Worm (Caenorhabditis elegans) whole organism, young adult: ENCODE results near the gene pkg-2.

Experiments
- D2030.7 ChIP-seq: fragments of 200-800 bp; sonication (Bioruptor generic); IDR thresholded peaks from 2 replicates; pipeline ENCODE4 v1.3.6; 2022; ENCODE audit warnings: missing genetic modification reagents, missing genetic modification characterization, missing compliant biosample characterization
- ama-1 ChIP-seq, 3 experiments: fragments of 150-350 bp in 1 of 3; sonication (generic microtip) in 2 of 3; optimal IDR thresholded peaks; 2 replicates each; lab custom pipeline; 2014 to 2018; ENCODE audit warnings: missing biosample characterization in 2 of 3, missing genetic modification characterization in 2 of 3, missing genetic modification reagents in 2 of 3
- egl-18 ChIP-seq: fragments of 200-800 bp; sonication (Bioruptor generic); IDR thresholded peaks from 2 replicates; pipeline ENCODE4 v1.3.6; 2022; ENCODE audit warnings: missing genetic modification reagents, missing genetic modification characterization, missing compliant biosample characterization
- ekl-4 ChIP-seq: fragments of 200-800 bp; sonication (Bioruptor generic); IDR thresholded peaks from 2 replicates; pipeline ENCODE4 v1.3.6; 2022; ENCODE audit warnings: missing genetic modification reagents, missing genetic modification characterization, missing compliant biosample characterization
- let-526 ChIP-seq: fragments of 200-800 bp; sonication (Bioruptor generic); IDR thresholded peaks from 2 replicates; pipeline ENCODE4 v1.3.6; 2022; ENCODE audit warnings: missing genetic modification reagents, missing genetic modification characterization, missing compliant biosample characterization
- mcd-1 ChIP-seq: fragments of 200-800 bp; sonication (Bioruptor generic); IDR thresholded peaks from 2 replicates; pipeline ENCODE4 v1.3.6; 2022; ENCODE audit warnings: missing genetic modification reagents, missing genetic modification characterization, missing compliant biosample characterization
- mes-4 ChIP-seq: sonication (generic microtip); optimal IDR thresholded peaks from 2 replicates; lab custom pipeline; 2016; ENCODE audit warnings: missing genotype, missing genetic modification characterization, missing compliant biosample characterization

DNA sequence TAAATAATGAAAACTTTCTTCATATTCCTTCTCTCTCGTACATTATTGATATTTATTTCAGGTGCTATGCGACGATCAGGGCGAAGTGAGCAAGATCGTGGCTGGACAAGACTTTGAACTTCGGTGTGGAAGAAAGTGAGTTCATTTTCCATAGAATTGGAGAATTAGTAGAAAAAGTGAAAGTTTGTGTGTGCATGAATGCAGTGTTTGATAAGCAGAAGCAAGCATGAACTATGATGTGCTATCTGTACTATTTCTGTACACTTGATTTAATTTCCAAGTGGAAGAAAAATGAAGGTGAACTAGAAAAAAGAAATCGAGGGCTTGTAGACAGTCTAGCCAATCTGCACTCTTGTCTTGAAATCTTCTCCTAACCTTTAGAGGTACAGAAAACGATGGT is 11.3 kb downstream of the pkg-2 start:
- TF ChIP-seq mes-4 (tag; lab: Kevin White, UChicago) (no peak), D2030.7 (GFP tag; lab: Robert Waterston, UW) (no peak), egl-18 (GFP tag; lab: Robert Waterston, UW) (no peak), ama-1 (optimal IDR thresholded peaks at IDR 0.05; lab: Kevin White, UChicago) (no peak), ama-1 (GFP tag; optimal IDR thresholded peaks at IDR 0.05; lab: Kevin White, UChicago) (no peak), let-526 (GFP tag; lab: Robert Waterston, UW) (no peak), ekl-4 (GFP tag; lab: Robert Waterston, UW) (no peak), mcd-1 (GFP tag; lab: Robert Waterston, UW) (no peak)
